Fruit fly (Drosophila melanogaster): ENCODE measurements around the gene CG31142.

The CG31142 gene

DNA sequence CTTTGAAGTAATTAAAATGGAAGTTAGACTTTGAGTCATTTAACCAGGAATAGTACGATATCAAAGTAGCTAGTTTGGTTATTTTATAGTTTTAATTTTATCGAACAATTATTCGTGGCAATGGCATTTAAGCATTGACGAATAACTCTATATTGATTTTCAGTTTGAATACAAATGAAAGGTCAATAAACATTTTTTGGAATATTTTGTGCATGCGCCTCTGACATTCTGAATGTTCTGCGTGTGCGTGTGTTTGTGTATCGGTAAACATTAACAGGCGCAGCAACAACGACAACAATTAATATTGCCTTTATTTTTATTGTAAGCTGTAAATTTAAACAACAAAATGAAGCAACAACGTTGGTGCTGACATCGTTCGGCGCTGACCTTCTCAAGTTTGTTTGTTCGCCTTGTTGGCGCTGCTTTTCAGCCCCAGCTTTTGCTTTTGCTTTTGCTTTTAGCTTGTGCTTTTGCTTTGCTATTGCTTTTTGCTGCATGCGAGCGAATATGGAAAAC, 19.6 kb upstream of the CG31142 start (continued):
- TF ChIP-seq Med (GFP tag) (peak; percentile 69), CG1233 (GFP tag; optimal IDR thresholded peaks at IDR 0.05) (peak; percentile 38), twi (tag; optimal IDR thresholded peaks at IDR 0.05) (no peak), so (GFP tag; IDR thresholded peaks at IDR 0.05) (peak; percentile 37; the same call in 2 of the 3 replicates), crc (GFP tag; optimal IDR thresholded peaks at IDR 0.05) (no peak), pzg (GFP tag; optimal IDR thresholded peaks at IDR 0.05) (no peak), CG33557 (GFP tag; optimal IDR thresholded peaks at IDR 0.05) (no peak), sr (GFP tag; IDR thresholded peaks at IDR 0.05) (no peak), Fer3 (tag; optimal IDR thresholded peaks at IDR 0.05) (peak; percentile 33), croc (GFP tag; conservative IDR thresholded peaks at IDR 0.05) (no peak), CG31441 (GFP tag; IDR thresholded peaks at IDR 0.05) (0 out of 2 replicates have a peak, but pooled peaks have one; percentile 32), MTF-1 (GFP tag; optimal IDR thresholded peaks at IDR 0.05; ENCODE audit: borderline replicate concordance) (peak; percentile 1), shn (GFP tag; optimal IDR thresholded peaks at IDR 0.05) (no peak), Hand (GFP tag; optimal IDR thresholded peaks at IDR 0.05) (no peak), Dip2 (GFP tag; IDR thresholded peaks at IDR 0.05) (no peak), Ptx1 (GFP tag; IDR thresholded peaks at IDR 0.05) (0 out of 2 replicates have a peak, but pooled peaks have one; percentile 15), Hmr (GFP tag; optimal IDR thresholded peaks at IDR 0.05) (peak; percentile 49), sug (tag; optimal IDR thresholded peaks at IDR 0.05) (no peak), Sox100B (GFP tag; optimal IDR thresholded peaks at IDR 0.05) (peak; percentile 80), tup (GFP tag; optimal IDR thresholded peaks at IDR 0.05) (no peak), CG30403 (GFP tag; optimal IDR thresholded peaks at IDR 0.05) (no peak), CG11093 (GFP tag; IDR thresholded peaks at IDR 0.05) (no peak), CG17829 (tag; optimal IDR thresholded peaks at IDR 0.05) (no peak), CG17612 (GFP tag; IDR thresholded peaks at IDR 0.05) (no peak), Adf1 (GFP tag; IDR thresholded peaks at IDR 0.05) (peak; percentile 13), CG3281 (GFP tag; optimal IDR thresholded peaks at IDR 0.05) (peak; percentile 14), wek (GFP tag; optimal IDR thresholded peaks at IDR 0.05) (peak; percentile 53), NFAT (GFP tag; IDR thresholded peaks at IDR 0.05) (no peak), CG12769 (tag; optimal IDR thresholded peaks at IDR 0.05) (peak; percentile 58), gsb-n (tag; optimal IDR thresholded peaks at IDR 0.05) (no peak), CG33213 (GFP tag; optimal IDR thresholded peaks at IDR 0.05) (peak; percentile 25), her (GFP tag; optimal IDR thresholded peaks at IDR 0.05) (no peak), CG13296 (GFP tag; optimal IDR thresholded peaks at IDR 0.05) (peak; percentile 83), rib (GFP tag; IDR thresholded peaks at IDR 0.05) (no peak), CG13894 (tag; optimal IDR thresholded peaks at IDR 0.05) (no peak), Dp (GFP tag; optimal IDR thresholded peaks at IDR 0.05) (no peak), gfzf (GFP tag; optimal IDR thresholded peaks at IDR 0.05) (no peak), Fer2 (tag; optimal IDR thresholded peaks at IDR 0.05) (no peak), cato (GFP tag; optimal IDR thresholded peaks at IDR 0.05; ENCODE audit: borderline replicate concordance) (peak; percentile 6), CG14860 (GFP tag; IDR thresholded peaks at IDR 0.05; ENCODE audit: partially characterized antibody) (no peak), CG6813 (GFP tag; optimal IDR thresholded peaks at IDR 0.05) (peak; percentile 67), abd-A (tag; optimal IDR thresholded peaks at IDR 0.05) (peak; percentile 45), Oaz (GFP tag; IDR thresholded peaks at IDR 0.05) (no peak), dpn (GFP tag; optimal IDR thresholded peaks at IDR 0.05) (no peak), Sox102F (GFP tag; optimal IDR thresholded peaks at IDR 0.05) (peak; percentile 56), CG13424 (tag; optimal IDR thresholded peaks at IDR 0.05) (peak; percentile 57), ems (GFP tag; optimal IDR thresholded peaks at IDR 0.05) (no peak), CG30431 (GFP tag; optimal IDR thresholded peaks at IDR 0.05) (no peak), Awh (GFP tag; IDR thresholded peaks at IDR 0.05) (peak; percentile 49; the same call in 1 of the 2 replicates), toy (GFP tag; IDR thresholded peaks at IDR 0.05) (no peak)

Measured in whole organism, embryonic.